Worm (Caenorhabditis elegans) whole organism, young adult: ENCODE results near the gene lmbr-1.

Source experiments
- B0019.2 ChIP-seq: fragments of 200-800 bp; sonication (Bioruptor generic); conservative IDR thresholded peaks from 2 replicates; pipeline ENCODE4 v1.3.6; 2022; ENCODE audit warnings: missing genetic modification reagents, missing genetic modification characterization, missing compliant biosample characterization
- C06A6.2 ChIP-seq: fragments of 200-800 bp; sonication (Bioruptor generic); conservative IDR thresholded peaks from 2 replicates; pipeline ENCODE4 v1.3.6; 2022; ENCODE audit warnings: missing genetic modification characterization, missing compliant biosample characterization
- D2030.7 ChIP-seq: fragments of 200-800 bp; sonication (Bioruptor generic); IDR thresholded peaks from 2 replicates; pipeline ENCODE4 v1.3.6; 2022; ENCODE audit warnings: missing genetic modification reagents, missing genetic modification characterization, missing compliant biosample characterization
- F33H1.4 ChIP-seq: fragments of 200-800 bp; sonication (Bioruptor generic); IDR thresholded peaks from 2 replicates; pipeline ENCODE4 v1.3.6; 2022; ENCODE audit warnings: missing genetic modification reagents, missing genetic modification characterization, missing compliant biosample characterization
- F57C9.4 ChIP-seq: sonication (generic microtip); optimal IDR thresholded peaks from 2 replicates; lab custom pipeline; 2017; ENCODE audit warnings: mild to moderate bottlenecking, missing genetic modification characterization, missing compliant biosample characterization
- K11D2.4 ChIP-seq: fragments of 200-800 bp; sonication (Bioruptor generic); IDR thresholded peaks from 2 replicates; pipeline ENCODE4 v1.3.6; 2022; ENCODE audit warnings: missing genetic modification reagents, missing genetic modification characterization, missing compliant biosample characterization
- K12H6.12 ChIP-seq: fragments of 200-800 bp; sonication (Bioruptor generic); optimal IDR thresholded peaks from 2 replicates; lab custom pipeline; 2018; ENCODE audit warnings: mild to moderate bottlenecking, missing genetic modification characterization, missing compliant biosample characterization
- T26A5.8 ChIP-seq: sonication (generic microtip); optimal IDR thresholded peaks from 2 replicates; lab custom pipeline; 2016; ENCODE audit warnings: missing genetic modification characterization, missing compliant biosample characterization
- Y67H2A.10 ChIP-seq: fragments of 200-800 bp; sonication (Bioruptor generic); conservative IDR thresholded peaks from 2 replicates; pipeline ENCODE4 v1.3.6; 2022; ENCODE audit warnings: missing genetic modification reagents, missing genetic modification characterization, missing compliant biosample characterization
- Y95B8A.8 ChIP-seq: fragments of 200-800 bp; sonication (Bioruptor generic); IDR thresholded peaks from 2 replicates; pipeline ENCODE4 v1.3.6; 2022; ENCODE audit warnings: missing genetic modification reagents, missing genetic modification characterization, missing compliant biosample characterization
- ZK185.1 ChIP-seq: sonication (generic microtip); optimal IDR thresholded peaks from 2 replicates; lab custom pipeline; 2016; ENCODE audit warnings: mild to moderate bottlenecking, missing genetic modification characterization, missing compliant biosample characterization; ENCODE audit not compliant: poor library complexity, severe bottlenecking
- aptf-2 ChIP-seq: fragments of 200-800 bp; sonication (Bioruptor generic); conservative IDR thresholded peaks from 2 replicates; pipeline ENCODE4 v1.3.6; 2022; ENCODE audit warnings: missing genetic modification reagents, missing genetic modification characterization, missing compliant biosample characterization
- aptf-3 ChIP-seq: fragments of 200-800 bp; sonication (Bioruptor generic); IDR thresholded peaks from 2 replicates; pipeline ENCODE4 v1.3.6; 2022; ENCODE audit warnings: missing genetic modification characterization, missing compliant biosample characterization
- atf-7 ChIP-seq: sonication (generic microtip); optimal IDR thresholded peaks from 2 replicates; lab custom pipeline; 2017; ENCODE audit warnings: mild to moderate bottlenecking, missing genetic modification characterization, missing compliant biosample characterization
- attf-3 ChIP-seq: fragments of 200-800 bp; sonication (Bioruptor generic); conservative IDR thresholded peaks from 2 replicates; pipeline ENCODE4 v1.3.6; 2022; ENCODE audit warnings: missing genetic modification reagents, missing genetic modification characterization, missing compliant biosample characterization
- cebp-1 ChIP-seq, 2 experiments: fragments of 200-800 bp in 1 of 2; sonication (Bioruptor generic) in 1 of 2; sonication (generic microtip) in 1 of 2; IDR thresholded peaks in 1 of 2; optimal IDR thresholded peaks in 1 of 2; 2 replicates each; pipeline versions ENCODE4 v1.3.6 to Lab custom; 2017 to 2022; ENCODE audit warnings: missing compliant biosample characterization in 2 of 2, missing genetic modification characterization in 2 of 2, mild to moderate bottlenecking in 1 of 2, missing genetic modification reagents in 1 of 2, moderate library complexity in 1 of 2
- cebp-2 ChIP-seq: fragments of 200-800 bp; sonication (Bioruptor generic); IDR thresholded peaks from 2 replicates; pipeline ENCODE4 v1.3.6; 2022; ENCODE audit warnings: missing genetic modification characterization, missing compliant biosample characterization
- ceh-58 ChIP-seq: fragments of 200-800 bp; sonication (Bioruptor generic); IDR thresholded peaks from 2 replicates; pipeline ENCODE4 v1.3.6; 2022; ENCODE audit warnings: missing genetic modification characterization, missing compliant biosample characterization
- ceh-79 ChIP-seq: sonication (generic microtip); optimal IDR thresholded peaks from 2 replicates; lab custom pipeline; 2017; ENCODE audit warnings: mild to moderate bottlenecking, missing genetic modification characterization, missing compliant biosample characterization
- dpl-1 ChIP-seq: fragments of 150-350 bp; optimal IDR thresholded peaks from 2 replicates; lab custom pipeline; 2014; ENCODE audit warnings: missing biosample characterization, missing genetic modification reagents, missing genetic modification characterization
- egl-18 ChIP-seq: fragments of 200-800 bp; sonication (Bioruptor generic); IDR thresholded peaks from 2 replicates; pipeline ENCODE4 v1.3.6; 2022; ENCODE audit warnings: missing genetic modification reagents, missing genetic modification characterization, missing compliant biosample characterization
- egl-44 ChIP-seq: fragments of 200-800 bp; sonication (Bioruptor generic); IDR thresholded peaks from 2 replicates; pipeline ENCODE4 v1.3.6; 2022; ENCODE audit warnings: missing genetic modification reagents, missing genetic modification characterization, missing compliant biosample characterization
- ekl-4 ChIP-seq: fragments of 200-800 bp; sonication (Bioruptor generic); IDR thresholded peaks from 2 replicates; pipeline ENCODE4 v1.3.6; 2022; ENCODE audit warnings: missing genetic modification reagents, missing genetic modification characterization, missing compliant biosample characterization
- ets-4 ChIP-seq: fragments of 200-800 bp; sonication (Bioruptor generic); optimal IDR thresholded peaks from 2 replicates; lab custom pipeline; 2018; ENCODE audit warnings: mild to moderate bottlenecking, missing genetic modification characterization, missing compliant biosample characterization
- fkh-3 ChIP-seq: sonication (generic microtip); optimal IDR thresholded peaks from 2 replicates; lab custom pipeline; 2016; ENCODE audit warnings: mild to moderate bottlenecking, missing genetic modification characterization, missing compliant biosample characterization
- hlh-12 ChIP-seq: sonication (generic microtip); optimal IDR thresholded peaks from 2 replicates; lab custom pipeline; 2016; ENCODE audit warnings: missing genetic modification characterization, missing compliant biosample characterization
- lag-1 ChIP-seq: fragments of 200-800 bp; sonication (Bioruptor generic); IDR thresholded peaks from 2 replicates; pipeline ENCODE4 v1.3.6; 2022; ENCODE audit warnings: missing genetic modification reagents, missing genetic modification characterization, missing compliant biosample characterization
- let-526 ChIP-seq: fragments of 200-800 bp; sonication (Bioruptor generic); IDR thresholded peaks from 2 replicates; pipeline ENCODE4 v1.3.6; 2022; ENCODE audit warnings: missing genetic modification reagents, missing genetic modification characterization, missing compliant biosample characterization
- let-607 ChIP-seq, 2 experiments: fragments of 200-800 bp in 1 of 2; sonication (Bioruptor generic) in 1 of 2; sonication (generic microtip) in 1 of 2; optimal IDR thresholded peaks; 2 replicates each; lab custom pipeline; 2016 to 2018; ENCODE audit warnings: mild to moderate bottlenecking in 2 of 2, missing compliant biosample characterization in 2 of 2, missing genetic modification characterization in 2 of 2, moderate library complexity in 2 of 2, missing genotype in 1 of 2
- lin-54 ChIP-seq: fragments of 200-800 bp; sonication (Bioruptor generic); optimal IDR thresholded peaks from 2 replicates; lab custom pipeline; 2018; ENCODE audit warnings: mild to moderate bottlenecking, missing genetic modification characterization, missing compliant biosample characterization
- lsl-1 ChIP-seq: fragments of 200-800 bp; sonication (Bioruptor generic); optimal IDR thresholded peaks from 2 replicates; lab custom pipeline; 2018; ENCODE audit warnings: mild to moderate bottlenecking, missing genetic modification characterization, moderate library complexity, missing compliant biosample characterization
- madf-10 ChIP-seq: sonication (generic microtip); optimal IDR thresholded peaks from 2 replicates; lab custom pipeline; 2016; ENCODE audit warnings: mild to moderate bottlenecking, missing genetic modification characterization, missing compliant biosample characterization
- mcd-1 ChIP-seq: fragments of 200-800 bp; sonication (Bioruptor generic); IDR thresholded peaks from 2 replicates; pipeline ENCODE4 v1.3.6; 2022; ENCODE audit warnings: missing genetic modification reagents, missing genetic modification characterization, missing compliant biosample characterization
- mxl-1 ChIP-seq: sonication (generic microtip); optimal IDR thresholded peaks from 2 replicates; lab custom pipeline; 2016; ENCODE audit warnings: missing genetic modification characterization, missing compliant biosample characterization
- nfya-2 ChIP-seq: fragments of 200-800 bp; sonication (Bioruptor generic); IDR thresholded peaks from 2 replicates; pipeline ENCODE4 v1.3.6; 2022; ENCODE audit warnings: missing genetic modification reagents, missing genetic modification characterization, missing compliant biosample characterization
- pbrm-1 ChIP-seq: fragments of 200-800 bp; sonication (Bioruptor generic); IDR thresholded peaks from 2 replicates; pipeline ENCODE4 v1.3.6; 2022; ENCODE audit warnings: missing genetic modification reagents, missing genetic modification characterization, missing compliant biosample characterization
- pha-4 ChIP-seq: fragments of 150-350 bp; sonication (generic microtip); optimal IDR thresholded peaks from 2 replicates; lab custom pipeline; 2014; ENCODE audit warnings: missing biosample characterization, missing genetic modification reagents, missing genetic modification characterization
- rcor-1 ChIP-seq: fragments of 200-800 bp; sonication (Bioruptor generic); IDR thresholded peaks from 2 replicates; pipeline ENCODE4 v1.3.6; 2022; ENCODE audit warnings: missing genetic modification reagents, missing genetic modification characterization, missing compliant biosample characterization
- rpc-1 ChIP-seq, 2 experiments: fragments of 150-350 bp in 1 of 2; sonication (generic microtip) in 1 of 2; optimal IDR thresholded peaks; 2 replicates each; lab custom pipeline; 2014 to 2018; ENCODE audit warnings: missing biosample characterization in 1 of 2, missing genetic modification characterization in 1 of 2, missing genetic modification reagents in 1 of 2, missing genotype in 1 of 2
- sea-2 ChIP-seq: fragments of 200-800 bp; sonication (Bioruptor generic); IDR thresholded peaks from 2 replicates; pipeline ENCODE4 v1.3.6; 2022; ENCODE audit warnings: missing genetic modification characterization, missing compliant biosample characterization
- snpc-1.1 ChIP-seq: sonication (generic microtip); optimal IDR thresholded peaks from 2 replicates; lab custom pipeline; 2017; ENCODE audit warnings: missing genetic modification characterization, mild to moderate bottlenecking, missing compliant biosample characterization, antibody characterized with exemption, moderate library complexity, missing genotype, missing genetic modification reagents; ENCODE audit not compliant: insufficient read depth
- snpc-1.3 ChIP-seq: sonication (generic microtip); optimal IDR thresholded peaks from 2 replicates; lab custom pipeline; 2017; ENCODE audit warnings: missing genetic modification characterization, mild to moderate bottlenecking, missing compliant biosample characterization, antibody characterized with exemption, moderate library complexity, missing genotype, missing genetic modification reagents; ENCODE audit not compliant: insufficient read depth
- tlf-1 ChIP-seq: fragments of 200-800 bp; sonication (Bioruptor generic); optimal IDR thresholded peaks from 2 replicates; lab custom pipeline; 2018; ENCODE audit warnings: mild to moderate bottlenecking, missing genetic modification characterization, missing compliant biosample characterization
- zim-3 ChIP-seq: sonication (generic microtip); optimal IDR thresholded peaks from 2 replicates; lab custom pipeline; 2017; ENCODE audit warnings: mild to moderate bottlenecking, missing genetic modification characterization, moderate library complexity, missing compliant biosample characterization
- ztf-18 ChIP-seq: sonication (generic microtip); optimal IDR thresholded peaks from 2 replicates; lab custom pipeline; 2016; ENCODE audit warnings: missing genotype, mild to moderate bottlenecking, missing genetic modification characterization, missing compliant biosample characterization
- ztf-26 ChIP-seq: sonication (generic microtip); optimal IDR thresholded peaks from 2 replicates; lab custom pipeline; 2017; ENCODE audit warnings: missing genetic modification characterization, missing compliant biosample characterization
- ztf-28 ChIP-seq: fragments of 200-800 bp; sonication (Bioruptor generic); IDR thresholded peaks from 2 replicates; pipeline ENCODE4 v1.3.6; 2022; ENCODE audit warnings: missing genetic modification reagents, missing genetic modification characterization, missing compliant biosample characterization
- ztf-6 ChIP-seq: fragments of 200-800 bp; sonication (Bioruptor generic); IDR thresholded peaks from 2 replicates; pipeline ENCODE4 v1.3.6; 2022; ENCODE audit warnings: missing genetic modification reagents, missing genetic modification characterization, missing compliant biosample characterization

lmbr-1 gene

ce11 chrIII:8358213-8358672, 13.8 kb upstream of the lmbr-1 start, which contains the start of the genes R05D3.8 and rfp-1 (continued):
- TF ChIP-seq K11D2.4 = no peak
- TF ChIP-seq pha-4 (tag; lab: Kevin White, UChicago) = no peak
- TF ChIP-seq cebp-1 (GFP tag; IDR thresholded peaks at IDR 0.05; lab: Robert Waterston, UW) = no peak
- TF ChIP-seq cebp-1 (tag; optimal IDR thresholded peaks at IDR 0.05; lab: Kevin White, UChicago) = peak; percentile 67
- no peak for TF ChIP-seq zim-3 (tag; lab: Kevin White, UChicago)
- TF ChIP-seq Y95B8A.8 (GFP tag; lab: Robert Waterston, UW) = no peak
- no peak for TF ChIP-seq Y67H2A.10
- peak; percentile 3 for TF ChIP-seq ZK185.1 (tag; lab: Kevin White, UChicago)
- TF ChIP-seq let-526 (GFP tag; lab: Robert Waterston, UW) = no peak
- TF ChIP-seq F33H1.4 (GFP tag; lab: Robert Waterston, UW) = peak; percentile 95
- no peak for TF ChIP-seq K12H6.12 (tag; lab: Kevin White, UChicago)
- peak; percentile 12 for TF ChIP-seq tlf-1 (GFP tag; lab: Kevin White, UChicago)
- no peak for TF ChIP-seq C06A6.2 (GFP tag; lab: Robert Waterston, UW)
- TF ChIP-seq cebp-2 (GFP tag; lab: Robert Waterston, UW) = no peak
- TF ChIP-seq nfya-2 = no peak
- TF ChIP-seq lag-1 (GFP tag; lab: Robert Waterston, UW) = no peak
- no peak for TF ChIP-seq F57C9.4 (tag; lab: Kevin White, UChicago)
- TF ChIP-seq snpc-1.1 = no peak
- TF ChIP-seq lsl-1 (GFP tag; lab: Kevin White, UChicago) = peak; percentile 94
- TF ChIP-seq egl-44 (GFP tag; lab: Robert Waterston, UW) = no peak
- no peak for TF ChIP-seq sea-2 (GFP tag; lab: Robert Waterston, UW)
- TF ChIP-seq egl-18 (GFP tag; lab: Robert Waterston, UW) = no peak
- TF ChIP-seq T26A5.8 (tag; lab: Kevin White, UChicago) = no peak
- TF ChIP-seq D2030.7 (GFP tag; lab: Robert Waterston, UW) = peak; percentile 61; the same call in 1 of the 2 replicates
- TF ChIP-seq pbrm-1 (GFP tag; lab: Robert Waterston, UW) = 0 out of 2 replicates have a peak, but pooled peaks have one; percentile 34
- peak; percentile 28 for TF ChIP-seq dpl-1 (GFP tag; lab: Kevin White, UChicago)
- peak; percentile 58 for TF ChIP-seq snpc-1.3 (tag; lab: Kevin White, UChicago)
- TF ChIP-seq fkh-3 (tag; lab: Kevin White, UChicago) = no peak
- peak; percentile 49; the same call in 1 of the 2 replicates for TF ChIP-seq ekl-4 (GFP tag; lab: Robert Waterston, UW)
- TF ChIP-seq ztf-28 (GFP tag; lab: Robert Waterston, UW) = no peak
- TF ChIP-seq mxl-1 (tag; lab: Kevin White, UChicago) = no peak
- TF ChIP-seq aptf-2 (GFP tag; lab: Robert Waterston, UW) = no peak
- peak; percentile 81 for TF ChIP-seq lin-54
- no peak for TF ChIP-seq hlh-12 (tag; lab: Kevin White, UChicago)
- TF ChIP-seq ets-4 (GFP tag; lab: Kevin White, UChicago) = no peak
- no peak for TF ChIP-seq ztf-6 (GFP tag; lab: Robert Waterston, UW)
- no peak for TF ChIP-seq ztf-26 (tag; lab: Kevin White, UChicago)
- TF ChIP-seq mcd-1 (GFP tag; lab: Robert Waterston, UW) = peak; percentile 50; the same call in 1 of the 2 replicates
- TF ChIP-seq let-607 (tag; optimal IDR thresholded peaks at IDR 0.05; lab: Kevin White, UChicago) = no peak
- 0 out of 2 replicates have a peak, but pooled peaks have one; percentile 8 for TF ChIP-seq B0019.2 (GFP tag; lab: Robert Waterston, UW)
- TF ChIP-seq aptf-3 (GFP tag; lab: Robert Waterston, UW) = no peak
- no peak for TF ChIP-seq ceh-79 (tag; lab: Kevin White, UChicago)
- no peak for TF ChIP-seq ceh-58 (GFP tag; lab: Robert Waterston, UW)
- TF ChIP-seq attf-3 (GFP tag; lab: Robert Waterston, UW) = peak; percentile 68
- no peak for TF ChIP-seq rpc-1 (optimal IDR thresholded peaks at IDR 0.05; lab: Kevin White, UChicago)
- TF ChIP-seq rpc-1 (tag; optimal IDR thresholded peaks at IDR 0.05; lab: Kevin White, UChicago) = no peak
- no peak for TF ChIP-seq ztf-18 (tag; lab: Kevin White, UChicago)
- TF ChIP-seq atf-7 (tag; lab: Kevin White, UChicago) = no peak
- no peak for TF ChIP-seq madf-10 (tag; lab: Kevin White, UChicago)
- peak; percentile 55 for TF ChIP-seq rcor-1
